Fruit fly (Drosophila melanogaster): ENCODE data around the gene atk.
A peak's percentile ranks its signal among the peaks of the same experiment; 100 is the strongest.

The atk gene

DNA sequence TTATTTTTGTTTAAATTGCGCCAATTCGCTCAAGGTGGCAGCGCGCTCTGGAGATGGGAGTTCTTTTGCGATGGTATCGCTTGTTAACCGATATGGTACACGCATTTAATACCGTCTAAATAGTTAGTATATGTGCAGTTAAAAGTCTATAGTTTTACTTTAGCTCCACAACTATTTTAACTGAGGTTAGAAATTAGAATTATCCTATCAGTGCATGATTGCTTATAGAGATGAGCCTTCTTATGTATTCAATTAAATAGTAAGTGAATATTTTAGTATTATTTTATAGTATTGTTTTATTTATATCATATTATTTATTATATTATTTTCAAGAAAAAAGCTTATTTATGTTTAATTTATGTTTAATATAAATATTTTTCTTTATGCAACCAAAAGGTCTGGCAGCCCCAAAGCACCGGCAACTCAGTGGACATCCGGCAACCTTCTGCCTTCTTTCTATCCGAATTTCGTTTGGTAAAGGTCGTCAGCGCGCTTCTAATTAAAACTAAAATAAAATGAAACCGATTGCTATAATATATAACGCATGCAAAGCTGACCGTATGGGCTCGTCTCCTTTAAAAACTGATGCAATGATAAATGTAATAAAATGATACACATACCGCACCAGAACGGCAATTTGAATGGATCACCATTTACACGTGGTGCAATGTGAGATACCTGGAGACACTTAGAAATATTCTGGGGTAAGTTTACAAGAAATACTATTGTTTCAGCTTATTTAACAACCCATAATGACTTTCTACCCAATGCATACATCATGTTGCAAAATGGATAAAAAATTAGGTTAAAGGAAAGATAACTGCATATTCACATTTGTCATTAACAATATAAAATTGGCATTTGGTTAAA lies 11.6 kb downstream of the atk start, which contains the start of gene CG5199 (continued):
- TF ChIP-seq Antp (GFP tag; optimal IDR thresholded peaks at IDR 0.05) (peak; percentile 49), stc (GFP tag; IDR thresholded peaks at IDR 0.05) (no peak), tup (GFP tag; optimal IDR thresholded peaks at IDR 0.05) (peak; percentile 7), Kr (GFP tag; optimal IDR thresholded peaks at IDR 0.05) (no peak), CG3726 (GFP tag; IDR thresholded peaks at IDR 0.05) (0 out of 3 replicates have a peak, but pooled peaks have one; percentile 58), CG30431 (GFP tag; optimal IDR thresholded peaks at IDR 0.05) (peak; percentile 42), CG8944 (GFP tag; optimal IDR thresholded peaks at IDR 0.05) (peak; percentile 11), E2f2 (GFP tag; IDR thresholded peaks at IDR 0.05) (peak; percentile 62), run (tag; optimal IDR thresholded peaks at IDR 0.05) (no peak), CG10209 (GFP tag; optimal IDR thresholded peaks at IDR 0.05) (peak; percentile 74), sug (tag; optimal IDR thresholded peaks at IDR 0.05) (peak; percentile 57), knrl (GFP tag; IDR thresholded peaks at IDR 0.05; ENCODE audit: partially characterized antibody) (peak; percentile 80), CG14050 (GFP tag; IDR thresholded peaks at IDR 0.05) (no peak), tin (GFP tag; optimal IDR thresholded peaks at IDR 0.05) (peak; percentile 79), Ets65A (GFP tag) (peak; percentile 92), CG11398 (GFP tag; optimal IDR thresholded peaks at IDR 0.05) (no peak), CG5245 (GFP tag; optimal IDR thresholded peaks at IDR 0.05) (no peak), en (GFP tag; optimal IDR thresholded peaks at IDR 0.05) (no peak), CG14441 (GFP tag; IDR thresholded peaks at IDR 0.05) (peak; percentile 68), kah (GFP tag; optimal IDR thresholded peaks at IDR 0.05) (peak; percentile 39), CG18619 (GFP tag; optimal IDR thresholded peaks at IDR 0.05) (peak; percentile 55), gsb-n (tag; optimal IDR thresholded peaks at IDR 0.05) (peak; percentile 70), CG8478 (optimal IDR thresholded peaks at IDR 0.05) (no peak), CkIIα-i1 (GFP tag; IDR thresholded peaks at IDR 0.05) (no peak), CG7987 (GFP tag; optimal IDR thresholded peaks at IDR 0.05) (no peak), Six4 (GFP tag; optimal IDR thresholded peaks at IDR 0.05) (peak; percentile 43), CHES-1-like (GFP tag; optimal IDR thresholded peaks at IDR 0.05) (peak; percentile 28), insv (GFP tag; optimal IDR thresholded peaks at IDR 0.05) (peak in 1 of 2 experiments; percentile 44), CG17568 (GFP tag; optimal IDR thresholded peaks at IDR 0.05) (no peak), ATbp (GFP tag; optimal IDR thresholded peaks at IDR 0.05) (no peak), CG16779 (GFP tag; IDR thresholded peaks at IDR 0.05) (no peak), fu2 (GFP tag; optimal IDR thresholded peaks at IDR 0.05) (no peak), fd64A (GFP tag; optimal IDR thresholded peaks at IDR 0.05) (no peak), CG17359 (tag; optimal IDR thresholded peaks at IDR 0.05) (peak; percentile 50), CG10543 (GFP tag; optimal IDR thresholded peaks at IDR 0.05) (peak; percentile 47), CG12236 (GFP tag; optimal IDR thresholded peaks at IDR 0.05) (no peak), CG15073 (GFP tag; optimal IDR thresholded peaks at IDR 0.05) (peak; percentile 12), CG32532 (GFP tag; IDR thresholded peaks at IDR 0.05) (peak; percentile 49; the same call in 1 of the 2 replicates), CG15479 (GFP tag; optimal IDR thresholded peaks at IDR 0.05) (peak; percentile 43), toy (GFP tag; IDR thresholded peaks at IDR 0.05) (no peak), sob (GFP tag; IDR thresholded peaks at IDR 0.05) (no peak), Bdp1 (GFP tag; optimal IDR thresholded peaks at IDR 0.05) (no peak), NfI (GFP tag; optimal IDR thresholded peaks at IDR 0.05) (peak; percentile 54), ewg (GFP tag; optimal IDR thresholded peaks at IDR 0.05) (peak; percentile 29), CG1792 (GFP tag; optimal IDR thresholded peaks at IDR 0.05) (peak; percentile 2), danr (GFP tag; IDR thresholded peaks at IDR 0.05) (peak; percentile 41; the same call in 1 of the 2 replicates), mam (GFP tag; optimal IDR thresholded peaks at IDR 0.05) (peak; percentile 82), Optix (GFP tag; IDR thresholded peaks at IDR 0.05) (no peak), CG6654 (GFP tag; optimal IDR thresholded peaks at IDR 0.05) (peak; percentile 10), ftz-f1 (GFP tag; optimal IDR thresholded peaks at IDR 0.05) (peak; percentile 37)
